Fruit fly (Drosophila melanogaster) whole organism, pupa: ENCODE data around the gene CG1628.

Source experiments
- CG14655 ChIP-seq: fragments of 200-800 bp; sonication (Bioruptor generic); optimal IDR thresholded peaks from 3 replicates; lab custom pipeline; 2017; ENCODE audit warnings: mild to moderate bottlenecking, missing biosample characterization, missing genetic modification reagents, missing genetic modification characterization
- CG32121 ChIP-seq: fragments of 200-800 bp; sonication (Bioruptor generic); IDR thresholded peaks from 2 replicates; pipeline ENCODE4 v1.3.6; 2022; ENCODE audit warnings: missing biosample characterization, missing genetic modification characterization
- CG4496 ChIP-seq: fragments of 200-800 bp; sonication (Bioruptor generic); IDR thresholded peaks from 3 replicates; pipeline ENCODE4 v1.3.6; 2022; ENCODE audit warnings: missing biosample characterization, missing genetic modification characterization
- CG8301 ChIP-seq: fragments of 200-800 bp; sonication (Bioruptor generic); optimal IDR thresholded peaks from 2 replicates; lab custom pipeline; 2018; ENCODE audit warnings: missing biosample characterization, mild to moderate bottlenecking, missing genetic modification characterization
- CG9948 ChIP-seq: fragments of 200-800 bp; sonication (Bioruptor generic); optimal IDR thresholded peaks from 2 replicates; lab custom pipeline; 2018; ENCODE audit warnings: missing biosample characterization, mild to moderate bottlenecking, missing genetic modification characterization, moderate library complexity
- EcR ChIP-seq: fragments of 200-800 bp; sonication (Bioruptor generic); optimal IDR thresholded peaks from 3 replicates; lab custom pipeline; 2019; ENCODE audit warnings: missing biosample characterization, missing genetic modification characterization, mild to moderate bottlenecking, moderate library complexity, missing genetic modification reagents
- Ets98B ChIP-seq: fragments of 200-800 bp; sonication (Bioruptor generic); IDR thresholded peaks from 2 replicates; pipeline ENCODE4 v1.3.6; 2022; ENCODE audit warnings: missing biosample characterization, missing genetic modification characterization
- gl ChIP-seq: fragments of 200-800 bp; sonication (Bioruptor generic); optimal IDR thresholded peaks from 2 replicates; lab custom pipeline; 2018; ENCODE audit warnings: missing biosample characterization, mild to moderate bottlenecking, missing genetic modification characterization
- rn ChIP-seq: fragments of 200-800 bp; sonication (Bioruptor generic); IDR thresholded peaks from 2 replicates; pipeline ENCODE4 v1.3.6; 2022; ENCODE audit warnings: missing biosample characterization, missing genetic modification characterization

DNA sequence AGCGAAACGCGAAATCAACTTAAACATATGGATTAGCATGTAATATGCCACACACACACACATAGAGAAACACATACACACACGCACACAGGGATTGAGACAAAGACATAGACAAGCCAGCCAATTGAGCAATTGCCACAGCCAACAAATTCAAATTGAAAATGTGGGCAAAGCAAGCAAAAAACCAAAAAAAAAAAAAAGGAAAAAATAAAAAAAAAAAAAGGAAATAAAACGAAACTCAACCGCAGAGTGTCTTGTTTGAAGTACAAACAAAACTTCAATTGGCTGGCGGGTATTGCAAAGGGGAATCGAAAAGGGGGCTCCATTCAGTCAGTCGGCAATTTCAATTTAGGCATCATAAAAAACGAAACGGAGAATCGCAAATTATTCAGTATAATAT lies 24.7 kb downstream of the CG1628 start:
- TF ChIP-seq CG4496 (GFP tag; lab: Robert Waterston, UW) (peak; percentile 80), CG9948 (tag; lab: Kevin White, UChicago) (no peak), gl (tag; lab: Kevin White, UChicago) (no peak), EcR (GFP tag; lab: Kevin White, UChicago) (no peak), Ets98B (GFP tag; lab: Robert Waterston, UW) (peak; percentile 84), rn (GFP tag; lab: Robert Waterston, UW) (peak; percentile 39; the same call in 1 of the 2 replicates), CG8301 (tag; lab: Kevin White, UChicago) (no peak), CG32121 (GFP tag; lab: Robert Waterston, UW) (peak; percentile 73; the same call in 1 of the 2 replicates), CG14655 (GFP tag; lab: Kevin White, UChicago) (no peak)
